Worm (Caenorhabditis elegans): ENCODE data around the gene gst-26.
A peak's percentile ranks its signal among the peaks of the same experiment; 100 is the strongest.

The gst-26 gene

ce11 chrII:15204069-15204850, 39.9 kb upstream of the gst-26 start:
- TF ChIP-seq nfya-1 (tag; optimal IDR thresholded peaks at IDR 0.05; ENCODE audit: borderline replicate concordance, insufficient read depth): no peak
- TF ChIP-seq hsf-1 (GFP tag; IDR thresholded peaks at IDR 0.05): no peak
- TF ChIP-seq sptf-2 (GFP tag; optimal IDR thresholded peaks at IDR 0.05): no peak
- TF ChIP-seq egl-18 (GFP tag; IDR thresholded peaks at IDR 0.05): no peak
- no peak for TF ChIP-seq cebp-1 (GFP tag; IDR thresholded peaks at IDR 0.05)
- TF ChIP-seq cebp-1 (tag; optimal IDR thresholded peaks at IDR 0.05): no peak

ce11 chrII:15203398-15204068, 39.2 kb upstream of the gst-26 start:
- TF ChIP-seq unc-62 (GFP tag; optimal IDR thresholded peaks at IDR 0.05) (no peak), madf-8 (GFP tag; conservative IDR thresholded peaks at IDR 0.05) (no peak), ztf-26 (tag; optimal IDR thresholded peaks at IDR 0.05) (peak; percentile 33), zfh-2 (GFP tag; conservative IDR thresholded peaks at IDR 0.05) (peak; percentile 40; the same call in 1 of the 2 replicates)

- TF ChIP-seq cebp-1 (GFP tag; IDR thresholded peaks at IDR 0.05) (no peak), cebp-1 (tag; optimal IDR thresholded peaks at IDR 0.05) (peak; percentile 23), nhr-80 (tag; optimal IDR thresholded peaks at IDR 0.05) (peak; percentile 77), snpc-4 (GFP tag; optimal IDR thresholded peaks at IDR 0.05) (no peak), snpc-4 (tag; optimal IDR thresholded peaks at IDR 0.05) (no peak), sptf-2 (GFP tag; optimal IDR thresholded peaks at IDR 0.05) (no peak), Y53G8AR.9 (GFP tag; conservative IDR thresholded peaks at IDR 0.05) (0 out of 2 replicates have a peak, but pooled peaks have one; percentile 42), dox-1 (GFP tag; IDR thresholded peaks at IDR 0.05) (no peak), attf-5 (GFP tag; optimal IDR thresholded peaks at IDR 0.05) (peak; percentile 37), ceh-79 (tag; optimal IDR thresholded peaks at IDR 0.05) (no peak), ztf-28 (GFP tag; IDR thresholded peaks at IDR 0.05) (0 out of 2 replicates have a peak, but pooled peaks have one; percentile 15)
These were observed 33.1 kb upstream of the gst-26 start for ce11 chrII:15197500-15197899.

- no peak for TF ChIP-seq madf-10 (tag; optimal IDR thresholded peaks at IDR 0.05)
- TF ChIP-seq ztf-3 (GFP tag; optimal IDR thresholded peaks at IDR 0.05): no peak
- no peak for TF ChIP-seq sptf-2 (GFP tag; optimal IDR thresholded peaks at IDR 0.05)
- TF ChIP-seq lin-26 (GFP tag; IDR thresholded peaks at IDR 0.05): no peak
- TF ChIP-seq C17E4.6 (GFP tag; IDR thresholded peaks at IDR 0.05): no peak
- no peak for TF ChIP-seq snpc-1.3 (tag; optimal IDR thresholded peaks at IDR 0.05; ENCODE audit: insufficient read depth)
- no peak for TF ChIP-seq nhr-120 (GFP tag; IDR thresholded peaks at IDR 0.05)
- TF ChIP-seq B0019.2 (GFP tag; conservative IDR thresholded peaks at IDR 0.05): no peak
- no peak for TF ChIP-seq zim-3 (tag; optimal IDR thresholded peaks at IDR 0.05)
- no peak for TF ChIP-seq tlf-1 (GFP tag; optimal IDR thresholded peaks at IDR 0.05)
- no peak for TF ChIP-seq B0261.1 (tag; optimal IDR thresholded peaks at IDR 0.05)
- TF ChIP-seq F52B5.7 (tag; optimal IDR thresholded peaks at IDR 0.05): no peak
- TF ChIP-seq F55B11.4 (tag; optimal IDR thresholded peaks at IDR 0.05; ENCODE audit: borderline replicate concordance, insufficient read depth): no peak
- TF ChIP-seq tbp1 (GFP tag; optimal IDR thresholded peaks at IDR 0.05): no peak
- no peak for TF ChIP-seq snpc-4 (GFP tag; optimal IDR thresholded peaks at IDR 0.05)
- TF ChIP-seq snpc-4 (tag; optimal IDR thresholded peaks at IDR 0.05): no peak
- TF ChIP-seq bed-1 (GFP tag; IDR thresholded peaks at IDR 0.05): no peak
- TF ChIP-seq tbx-9 (tag; optimal IDR thresholded peaks at IDR 0.05; ENCODE audit: borderline replicate concordance): no peak
- no peak for TF ChIP-seq F39B2.1 (GFP tag; IDR thresholded peaks at IDR 0.05)
- no peak for TF ChIP-seq unc-130 (GFP tag; optimal IDR thresholded peaks at IDR 0.05)
- TF ChIP-seq repo-1 (tag; optimal IDR thresholded peaks at IDR 0.05): no peak
These were observed 32.1 kb upstream of the gst-26 start, which contains the start of gene spsb-1 for ce11 chrII:15196433-15196832. spsb-1 (plus strand) TSS chrII:15196733.
